Worm (Caenorhabditis elegans) whole organism, L1 larva: ENCODE measurements around the gene hxk-3.

Experiments
- C04F5.9 ChIP-seq: sonication (generic microtip); optimal IDR thresholded peaks from 2 replicates; lab custom pipeline; 2016; ENCODE audit warnings: missing genetic modification characterization, missing compliant biosample characterization
- C16A3.4 ChIP-seq: fragments of 150-350 bp; optimal IDR thresholded peaks from 2 replicates; lab custom pipeline; 2014; ENCODE audit warnings: missing biosample characterization, missing genetic modification characterization
- C34B4.2 ChIP-seq: sonication (generic microtip); optimal IDR thresholded peaks from 2 replicates; lab custom pipeline; 2017; ENCODE audit warnings: mild to moderate bottlenecking, missing genetic modification characterization, missing compliant biosample characterization
- F16B12.6 ChIP-seq: fragments of 150-350 bp; optimal IDR thresholded peaks from 2 replicates; lab custom pipeline; 2014; ENCODE audit warnings: missing biosample characterization, missing genetic modification characterization
- Y116A8C.19 ChIP-seq: sonication (generic microtip); optimal IDR thresholded peaks from 2 replicates; lab custom pipeline; 2016; ENCODE audit warnings: missing compliant biosample characterization, missing genetic modification characterization, borderline replicate concordance
- aly-2 ChIP-seq: fragments of 150-350 bp; optimal IDR thresholded peaks from 2 replicates; lab custom pipeline; 2014; ENCODE audit warnings: missing biosample characterization, missing genetic modification characterization
- ama-1 ChIP-seq: fragments of 150-350 bp; optimal IDR thresholded peaks from 2 replicates; lab custom pipeline; 2014
- blmp-1 ChIP-seq: fragments of 150-350 bp; optimal IDR thresholded peaks from 2 replicates; lab custom pipeline; 2014; ENCODE audit warnings: missing biosample characterization, missing genetic modification characterization
- ceh-82 ChIP-seq, 3 experiments: fragments of 150-350 bp in 1 of 3; sonication (generic microtip) in 2 of 3; optimal IDR thresholded peaks; 2 replicates each; lab custom pipeline; 2014 to 2017; ENCODE audit warnings: missing biosample characterization in 3 of 3, missing genetic modification characterization in 3 of 3
- ceh-90 ChIP-seq: sonication (generic microtip); optimal IDR thresholded peaks from 2 replicates; lab custom pipeline; 2016; ENCODE audit warnings: missing genetic modification characterization, missing compliant biosample characterization
- dsc-1 ChIP-seq: sonication (generic microtip); optimal IDR thresholded peaks from 2 replicates; lab custom pipeline; 2016; ENCODE audit warnings: mild to moderate bottlenecking, missing genetic modification characterization, missing compliant biosample characterization
- efl-1 ChIP-seq, 4 experiments: fragments of 150-350 bp; optimal IDR thresholded peaks in 3 of 4; peaks in 1 of 4; 1 replicate in 1 of 4; 2 replicates in 3 of 4; lab custom pipeline; 2014; ENCODE audit warnings: missing biosample characterization in 2 of 4, missing genetic modification characterization in 2 of 4, missing genetic modification reagents in 2 of 4
- ets-5 ChIP-seq: fragments of 200-800 bp; sonication (Bioruptor generic); IDR thresholded peaks from 2 replicates; pipeline ENCODE4 v1.3.6; 2022; ENCODE audit warnings: missing genetic modification characterization, missing compliant biosample characterization
- fkh-4 ChIP-seq: sonication (generic microtip); optimal IDR thresholded peaks from 2 replicates; lab custom pipeline; 2016; ENCODE audit warnings: missing compliant biosample characterization, missing genetic modification characterization, borderline replicate concordance
- fkh-8 ChIP-seq: sonication (generic microtip); optimal IDR thresholded peaks from 2 replicates; lab custom pipeline; 2016; ENCODE audit warnings: mild to moderate bottlenecking, missing genetic modification characterization, missing compliant biosample characterization
- grh-1 ChIP-seq: fragments of 200-800 bp; sonication (Bioruptor generic); IDR thresholded peaks from 2 replicates; pipeline ENCODE4 v1.3.6; 2022; ENCODE audit warnings: missing genetic modification reagents, missing genetic modification characterization, missing compliant biosample characterization
- hlh-17 ChIP-seq: fragments of 200-800 bp; sonication (Bioruptor generic); optimal IDR thresholded peaks from 2 replicates; lab custom pipeline; 2018; ENCODE audit warnings: missing genetic modification characterization, mild to moderate bottlenecking, missing compliant biosample characterization, moderate library complexity, borderline replicate concordance
- hpl-2 ChIP-seq: fragments of 150-350 bp; optimal IDR thresholded peaks from 2 replicates; lab custom pipeline; 2014; ENCODE audit warnings: missing biosample characterization, missing genetic modification reagents, missing genetic modification characterization
- irx-1 ChIP-seq: sonication (generic microtip); optimal IDR thresholded peaks from 2 replicates; lab custom pipeline; 2016; ENCODE audit warnings: missing genetic modification characterization, missing compliant biosample characterization
- lin-13 ChIP-seq: fragments of 150-350 bp; optimal IDR thresholded peaks from 2 replicates; lab custom pipeline; 2014; ENCODE audit warnings: missing biosample characterization, missing genetic modification reagents, missing genetic modification characterization
- lin-14 ChIP-seq: fragments of 200-800 bp; sonication (Bioruptor generic); optimal IDR thresholded peaks from 2 replicates; lab custom pipeline; 2018; ENCODE audit warnings: mild to moderate bottlenecking, missing genetic modification characterization, moderate library complexity, missing compliant biosample characterization
- lin-15B ChIP-seq: fragments of 150-350 bp; sonication (generic microtip); optimal IDR thresholded peaks from 3 replicates; lab custom pipeline; 2014; ENCODE audit warnings: missing biosample characterization, missing genetic modification characterization
- lin-39 ChIP-seq: fragments of 150-350 bp; optimal IDR thresholded peaks from 2 replicates; lab custom pipeline; 2014; ENCODE audit warnings: missing biosample characterization, missing genetic modification reagents, missing genetic modification characterization
- mab-9 ChIP-seq: fragments of 200-800 bp; sonication (Bioruptor generic); IDR thresholded peaks from 2 replicates; pipeline ENCODE4 v1.3.6; 2022; ENCODE audit warnings: missing genetic modification reagents, missing genetic modification characterization, missing compliant biosample characterization
- mdl-1 ChIP-seq, 2 experiments: fragments of 150-350 bp; optimal IDR thresholded peaks; 2 replicates each; lab custom pipeline; 2014 to 2017; ENCODE audit warnings: missing biosample characterization in 2 of 2, missing genetic modification characterization in 2 of 2, inconsistent platforms in 1 of 2
- mef-2 ChIP-seq: fragments of 150-350 bp; optimal IDR thresholded peaks from 2 replicates; lab custom pipeline; 2014; ENCODE audit warnings: missing biosample characterization, missing genetic modification characterization
- mep-1 ChIP-seq: fragments of 150-350 bp; optimal IDR thresholded peaks from 2 replicates; lab custom pipeline; 2014; ENCODE audit warnings: missing biosample characterization, missing genetic modification characterization
- nhr-12 ChIP-seq: sonication (generic microtip); optimal IDR thresholded peaks from 2 replicates; lab custom pipeline; 2017; ENCODE audit warnings: missing biosample characterization, missing genetic modification characterization
- nhr-19 ChIP-seq: fragments of 200-800 bp; sonication (Bioruptor generic); conservative IDR thresholded peaks from 2 replicates; pipeline ENCODE4 v1.3.6; 2022; ENCODE audit warnings: missing genetic modification characterization, missing compliant biosample characterization
- nhr-28 ChIP-seq: fragments of 150-350 bp; optimal IDR thresholded peaks from 2 replicates; lab custom pipeline; 2014; ENCODE audit warnings: missing biosample characterization, missing genetic modification characterization
- nhr-47 ChIP-seq: sonication (generic microtip); optimal IDR thresholded peaks from 2 replicates; lab custom pipeline; 2016; ENCODE audit warnings: mild to moderate bottlenecking, missing genetic modification characterization, moderate library complexity, missing compliant biosample characterization
- nhr-71 ChIP-seq: sonication (generic microtip); optimal IDR thresholded peaks from 2 replicates; lab custom pipeline; 2016; ENCODE audit warnings: mild to moderate bottlenecking, missing genetic modification characterization, moderate library complexity, missing compliant biosample characterization
- nhr-76 ChIP-seq: sonication (generic microtip); optimal IDR thresholded peaks from 2 replicates; lab custom pipeline; 2017; ENCODE audit warnings: missing biosample characterization, missing genetic modification characterization
- nhr-85 ChIP-seq: sonication (generic microtip); peaks from one replicate; lab custom pipeline; 2016; ENCODE audit warnings: missing genetic modification characterization, inconsistent platforms, missing compliant biosample characterization
- nhr-90 ChIP-seq: sonication (generic microtip); optimal IDR thresholded peaks from 2 replicates; lab custom pipeline; 2016; ENCODE audit warnings: mild to moderate bottlenecking, missing genetic modification characterization, missing compliant biosample characterization; ENCODE audit not compliant: poor library complexity
- pag-3 ChIP-seq: sonication (generic microtip); optimal IDR thresholded peaks from 2 replicates; lab custom pipeline; 2017; ENCODE audit warnings: missing genetic modification characterization, mild to moderate bottlenecking, missing compliant biosample characterization, antibody characterized with exemption, borderline replicate concordance; ENCODE audit not compliant: insufficient read depth
- pax-3 ChIP-seq: fragments of 200-800 bp; sonication (Bioruptor generic); optimal IDR thresholded peaks from 2 replicates; lab custom pipeline; 2018; ENCODE audit warnings: mild to moderate bottlenecking, missing genetic modification characterization, moderate library complexity, missing compliant biosample characterization
- pqm-1 ChIP-seq: sonication (generic microtip); optimal IDR thresholded peaks from 3 replicates; lab custom pipeline; 2017; ENCODE audit warnings: missing biosample characterization, missing genetic modification characterization
- rnt-1 ChIP-seq: sonication (generic microtip); optimal IDR thresholded peaks from 2 replicates; lab custom pipeline; 2016; ENCODE audit warnings: mild to moderate bottlenecking, missing genetic modification characterization, moderate library complexity, missing compliant biosample characterization
- skn-1 ChIP-seq: fragments of 150-350 bp; optimal IDR thresholded peaks from 2 replicates; lab custom pipeline; 2014; ENCODE audit warnings: missing biosample characterization, missing genetic modification characterization
- snpc-4 ChIP-seq: fragments of 150-350 bp; optimal IDR thresholded peaks from 2 replicates; lab custom pipeline; 2014; ENCODE audit warnings: missing biosample characterization, missing genetic modification characterization
- snu-23 ChIP-seq: sonication (generic microtip); optimal IDR thresholded peaks from 2 replicates; lab custom pipeline; 2016; ENCODE audit warnings: missing genetic modification characterization, missing compliant biosample characterization
- sox-4 ChIP-seq: sonication (generic microtip); optimal IDR thresholded peaks from 2 replicates; lab custom pipeline; 2016; ENCODE audit warnings: missing genetic modification characterization, missing compliant biosample characterization
- sup-37 ChIP-seq: fragments of 200-800 bp; sonication (Bioruptor generic); optimal IDR thresholded peaks from 2 replicates; lab custom pipeline; 2018; ENCODE audit warnings: mild to moderate bottlenecking, missing genetic modification characterization, missing compliant biosample characterization
- swsn-7 ChIP-seq: sonication (generic microtip); optimal IDR thresholded peaks from 2 replicates; lab custom pipeline; 2016; ENCODE audit warnings: missing genetic modification characterization, missing compliant biosample characterization
- tbx-2 ChIP-seq: sonication (generic microtip); optimal IDR thresholded peaks from 2 replicates; lab custom pipeline; 2016; ENCODE audit warnings: missing genetic modification characterization, missing compliant biosample characterization
- tlp-1 ChIP-seq: fragments of 150-350 bp; optimal IDR thresholded peaks from 2 replicates; lab custom pipeline; 2014; ENCODE audit warnings: missing biosample characterization, missing genetic modification characterization
- unc-130 ChIP-seq: fragments of 150-350 bp; optimal IDR thresholded peaks from 2 replicates; lab custom pipeline; 2017; ENCODE audit warnings: missing biosample characterization, missing genetic modification characterization, inconsistent platforms
- unc-98 ChIP-seq: fragments of 200-800 bp; sonication (Bioruptor generic); IDR thresholded peaks from 2 replicates; pipeline ENCODE4 v1.3.6; 2022; ENCODE audit warnings: missing genetic modification characterization, missing compliant biosample characterization
- vab-15 ChIP-seq: sonication (generic microtip); optimal IDR thresholded peaks from 2 replicates; lab custom pipeline; 2017; ENCODE audit warnings: missing genotype, mild to moderate bottlenecking, missing genetic modification characterization, missing compliant biosample characterization
- xbp-1 ChIP-seq: sonication (generic microtip); optimal IDR thresholded peaks from 2 replicates; lab custom pipeline; 2016; ENCODE audit warnings: missing genetic modification characterization, missing compliant biosample characterization
- zag-1 ChIP-seq: fragments of 150-350 bp; optimal IDR thresholded peaks from 2 replicates; lab custom pipeline; 2014; ENCODE audit warnings: missing biosample characterization, missing genetic modification characterization
- zip-4 ChIP-seq: fragments of 200-800 bp; sonication (Bioruptor generic); optimal IDR thresholded peaks from 2 replicates; lab custom pipeline; 2018; ENCODE audit warnings: mild to moderate bottlenecking, missing genetic modification characterization, moderate library complexity, missing compliant biosample characterization
- ztf-4 ChIP-seq: fragments of 150-350 bp; optimal IDR thresholded peaks from 2 replicates; lab custom pipeline; 2014; ENCODE audit warnings: missing biosample characterization, missing genetic modification characterization

The hxk-3 gene

ce11 chrIV:1497448-1497847 is at the start of gene hxk-3:
hxk-3 (plus strand) TSS chrIV:1497626.
- TF ChIP-seq ceh-82 (tag; optimal IDR thresholded peaks at IDR 0.05; lab: Kevin White, UChicago) = peak in 1 of 3 experiments; percentile 44
- no peak for TF ChIP-seq pqm-1 (tag; lab: Kevin White, UChicago)
- peak; percentile 66 to 71 for TF ChIP-seq efl-1 (optimal IDR thresholded peaks at IDR 0.05; lab: Kevin White, UChicago)
- peak; percentile 50 to 85 for TF ChIP-seq efl-1 (GFP tag; optimal IDR thresholded peaks at IDR 0.05 in 1 of 2; lab: Kevin White, UChicago)
- TF ChIP-seq nhr-19 (GFP tag; lab: Robert Waterston, UW) = peak; percentile 68
- peak; percentile 21 for TF ChIP-seq fkh-8 (tag; lab: Kevin White, UChicago)
- TF ChIP-seq swsn-7 (tag; lab: Kevin White, UChicago) = peak; percentile 75
- no peak for TF ChIP-seq nhr-12 (tag; lab: Kevin White, UChicago)
- TF ChIP-seq snpc-4 (tag; lab: Kevin White, UChicago) = no peak
- TF ChIP-seq F16B12.6 (tag; lab: Kevin White, UChicago) = no peak
- no peak for TF ChIP-seq sox-4 (tag; lab: Kevin White, UChicago)
- TF ChIP-seq lin-13 (GFP tag; lab: Kevin White, UChicago) = peak; percentile 49
- peak; percentile 82 for TF ChIP-seq mep-1 (tag; lab: Kevin White, UChicago)
- no peak for TF ChIP-seq ets-5 (GFP tag; lab: Robert Waterston, UW)
- no peak for TF ChIP-seq unc-130 (tag; lab: Kevin White, UChicago)
- no peak for TF ChIP-seq zip-4 (GFP tag; lab: Kevin White, UChicago)
- peak; percentile 83 for TF ChIP-seq snu-23 (GFP tag; lab: Kevin White, UChicago)
- no peak for TF ChIP-seq sup-37 (GFP tag; lab: Kevin White, UChicago)
- no peak for TF ChIP-seq Y116A8C.19 (tag; lab: Kevin White, UChicago)
- TF ChIP-seq xbp-1 (tag; lab: Kevin White, UChicago) = peak; percentile 65
- TF ChIP-seq ama-1 (lab: Kevin White, UChicago) = no peak
- peak; percentile 14 for TF ChIP-seq ztf-4 (tag; lab: Kevin White, UChicago)
- peak; percentile 60 for TF ChIP-seq tbx-2 (tag; lab: Kevin White, UChicago)
- TF ChIP-seq irx-1 (tag; lab: Kevin White, UChicago) = peak; percentile 42
- TF ChIP-seq pax-3 (tag; lab: Kevin White, UChicago) = peak; percentile 47
- no peak for TF ChIP-seq hpl-2 (GFP tag; lab: Kevin White, UChicago)
- peak; percentile 87 for TF ChIP-seq nhr-71
- peak; percentile 34 for TF ChIP-seq blmp-1 (tag; lab: Kevin White, UChicago)
- TF ChIP-seq mef-2 (tag; lab: Kevin White, UChicago) = no peak
- TF ChIP-seq lin-14 (GFP tag; lab: Kevin White, UChicago) = peak; percentile 87
- TF ChIP-seq fkh-4 (tag; lab: Kevin White, UChicago) = no peak
- no peak for TF ChIP-seq C34B4.2 (tag; lab: Kevin White, UChicago)
- TF ChIP-seq vab-15 (tag; lab: Kevin White, UChicago) = no peak
- peak; percentile 92 for TF ChIP-seq nhr-85
- TF ChIP-seq skn-1 (tag; lab: Kevin White, UChicago) = peak; percentile 21
- TF ChIP-seq lin-39 (tag; lab: Kevin White, UChicago) = no peak
- peak; percentile 15 for TF ChIP-seq pag-3 (tag; lab: Kevin White, UChicago)
- peak; percentile 31 for TF ChIP-seq lin-15B (tag; lab: Kevin White, UChicago)
- TF ChIP-seq aly-2 (tag; lab: Kevin White, UChicago) = no peak
- TF ChIP-seq nhr-47 (tag; lab: Kevin White, UChicago) = peak; percentile 76
- peak in 1 of 2 experiments; percentile 94 for TF ChIP-seq mdl-1 (tag; optimal IDR thresholded peaks at IDR 0.05; lab: Kevin White, UChicago)
- no peak for TF ChIP-seq hlh-17 (GFP tag; lab: Kevin White, UChicago)
- TF ChIP-seq dsc-1 = peak; percentile 69
- no peak for TF ChIP-seq nhr-28 (tag; lab: Kevin White, UChicago)
- no peak for TF ChIP-seq tlp-1
- no peak for TF ChIP-seq nhr-76 (tag; lab: Kevin White, UChicago)
- peak; percentile 63 for TF ChIP-seq nhr-90 (tag; lab: Kevin White, UChicago)
- no peak for TF ChIP-seq rnt-1
- no peak for TF ChIP-seq C16A3.4 (tag; lab: Kevin White, UChicago)
- TF ChIP-seq grh-1 (GFP tag; lab: Robert Waterston, UW) = no peak; the same call in 1 of the 2 replicates
- no peak for TF ChIP-seq ceh-90
- TF ChIP-seq zag-1 (tag; lab: Kevin White, UChicago) = no peak
- no peak for TF ChIP-seq C04F5.9 (tag; lab: Kevin White, UChicago)
- TF ChIP-seq unc-98 = no peak
- no peak for TF ChIP-seq mab-9 (GFP tag; lab: Robert Waterston, UW)
